Fruit fly (Drosophila melanogaster) Kc167 (cell line): ENCODE measurements around the gene dlg1.

Source experiments
- Myc ChIP-seq: fragments of >200 bp; optimal IDR thresholded peaks from 2 replicates; lab custom pipeline; 2017; ENCODE audit warnings: missing external identifiers
- Sin3A ChIP-seq: fragments of >200 bp; optimal IDR thresholded peaks from 2 replicates; lab custom pipeline; 2018; ENCODE audit warnings: missing external identifiers
- h ChIP-seq: fragments of >200 bp; optimal IDR thresholded peaks from 3 replicates; lab custom pipeline; 2018; ENCODE audit warnings: missing external identifiers
- psq ChIP-seq: fragments of >200 bp; optimal IDR thresholded peaks from 2 replicates; lab custom pipeline; 2017; ENCODE audit warnings: missing external identifiers

- no peak for TF ChIP-seq psq
- TF ChIP-seq Sin3A (lab: Kevin White, UChicago) = no peak
- no peak for TF ChIP-seq h (lab: Kevin White, UChicago)
- no peak for TF ChIP-seq Myc (lab: Kevin White, UChicago)
Observed at dm6 chrX:11378388-11378787, 8.9 kb downstream of the dlg1 start.
